Fruit fly (Drosophila melanogaster) whole organism: Measurements from ENCODE around the gene shps.

Source experiments
- CG8478 ChIP-seq: fragments of >200 bp; optimal IDR thresholded peaks from 2 replicates; lab custom pipeline; 2018; ENCODE audit warnings: inconsistent platforms
- Dll ChIP-seq: fragments of >200 bp; optimal IDR thresholded peaks from 2 replicates; lab custom pipeline; 2017
- EcR ChIP-seq, 2 experiments: fragments of >200 bp; optimal IDR thresholded peaks; 2 replicates each; lab custom pipeline; 2017; ENCODE audit warnings: missing biosample characterization in 2 of 2, missing genetic modification characterization in 2 of 2, missing genetic modification reagents in 2 of 2
- pan ChIP-seq: fragments of >200 bp; optimal IDR thresholded peaks from 2 replicates; lab custom pipeline; 2017
- psq ChIP-seq: fragments of >200 bp; optimal IDR thresholded peaks from 2 replicates; lab custom pipeline; 2017
- usp ChIP-seq: fragments of >200 bp; optimal IDR thresholded peaks from 2 replicates; lab custom pipeline; 2017; ENCODE audit warnings: missing biosample characterization, missing genetic modification characterization, mixed read lengths

shps gene

DNA sequence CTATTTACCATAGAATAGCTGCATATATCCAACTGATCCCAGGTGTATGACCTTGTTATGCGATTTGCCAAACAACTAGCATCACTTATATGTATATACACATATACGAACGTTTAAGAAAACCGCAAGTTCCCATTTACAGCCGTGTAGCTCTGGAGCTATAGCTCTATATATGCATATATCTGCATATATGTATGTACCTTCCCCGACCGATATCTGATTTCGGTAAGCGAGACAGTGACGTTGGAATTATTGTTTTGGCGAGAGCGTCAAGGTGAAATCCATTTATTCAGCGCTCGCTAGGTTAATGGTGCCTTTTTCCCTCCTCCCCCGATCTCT is 19.4 kb upstream of the shps start:
- TF ChIP-seq CG8478 (lab: Kevin White, UChicago) (no peak), psq (lab: Kevin White, UChicago) (no peak), pan (lab: Kevin White, UChicago) (no peak), usp (no peak), Dll (lab: Kevin White, UChicago) (no peak), EcR (GFP tag; optimal IDR thresholded peaks at IDR 0.05; lab: Kevin White, UChicago) (no peak)

DNA sequence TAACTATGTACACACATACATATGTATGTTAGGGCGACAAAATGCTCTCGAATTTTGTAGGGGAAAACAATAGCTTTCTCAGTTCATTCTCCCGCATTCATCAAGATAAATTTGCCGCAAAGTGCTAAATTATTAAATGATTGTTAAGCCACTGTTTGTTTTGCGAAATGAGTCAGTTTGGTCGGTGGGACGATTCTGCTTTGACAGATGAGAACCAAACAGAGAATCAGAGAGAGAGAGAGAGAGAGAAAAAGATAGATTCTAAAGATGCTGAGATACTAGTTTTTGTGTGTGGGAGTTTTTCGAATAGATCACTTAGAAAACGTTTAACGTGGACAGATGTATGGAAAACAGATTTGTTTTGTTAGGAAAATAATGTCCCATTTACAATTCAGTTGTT is 19.0 kb upstream of the shps start:
- TF ChIP-seq EcR (GFP tag; optimal IDR thresholded peaks at IDR 0.05; lab: Kevin White, UChicago) (no peak), Dll (lab: Kevin White, UChicago) (no peak), CG8478 (lab: Kevin White, UChicago) (no peak)

DNA sequence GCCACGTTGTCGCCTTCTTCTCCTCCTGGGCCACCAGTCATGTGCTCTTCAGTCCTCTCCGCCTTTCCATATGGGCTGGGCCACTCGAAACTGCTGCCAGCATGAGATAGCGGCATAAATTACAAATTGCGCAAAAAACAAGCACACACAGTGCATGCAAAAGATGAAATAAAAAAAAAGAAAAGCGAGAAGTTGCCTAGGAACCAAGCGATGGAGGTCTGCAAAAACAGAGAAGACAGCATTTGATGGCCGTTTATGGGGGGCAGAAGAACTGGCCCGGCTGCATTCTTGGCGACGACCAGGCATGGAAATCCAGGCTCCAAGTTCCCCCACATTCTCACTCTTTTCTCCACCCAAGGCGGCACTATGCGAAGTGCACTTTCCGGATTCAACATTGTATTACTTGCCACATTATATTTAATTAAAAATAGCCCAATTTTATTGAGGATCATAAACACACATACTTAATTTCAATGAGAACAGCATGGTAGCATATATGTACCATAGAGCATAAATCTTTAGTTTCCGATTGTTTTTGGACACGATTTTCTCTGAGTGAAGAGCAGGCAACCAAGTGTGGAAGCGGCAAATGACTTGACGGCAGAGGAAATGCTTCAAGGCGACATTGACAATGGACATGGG is 17.9 kb upstream of the shps start:
- no peak for TF ChIP-seq pan (lab: Kevin White, UChicago)
- TF ChIP-seq psq (lab: Kevin White, UChicago) = no peak
- TF ChIP-seq EcR (GFP tag; optimal IDR thresholded peaks at IDR 0.05; lab: Kevin White, UChicago) = no peak
- no peak for TF ChIP-seq CG8478 (lab: Kevin White, UChicago)
- no peak for TF ChIP-seq Dll (lab: Kevin White, UChicago)
- no peak for TF ChIP-seq usp

DNA sequence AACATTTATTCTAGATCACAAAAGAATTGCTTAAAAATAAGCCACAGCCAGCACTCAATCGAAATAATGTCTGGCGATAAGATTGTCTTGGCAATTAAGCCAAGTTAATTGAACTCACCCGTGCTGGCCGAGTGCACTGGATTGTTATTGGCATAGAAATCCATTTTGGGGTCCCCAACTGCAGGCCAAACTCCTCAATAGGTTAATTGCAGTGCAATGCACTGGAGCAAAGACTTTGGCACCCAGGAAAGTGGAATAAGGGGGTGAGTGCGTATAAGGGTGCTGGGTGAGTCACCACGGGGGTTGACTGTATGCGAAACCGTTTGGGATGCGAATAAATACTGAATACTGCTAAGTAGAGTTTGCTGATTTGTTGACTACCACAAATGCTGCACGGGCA is 16.4 kb upstream of the shps start:
- TF ChIP-seq Dll (lab: Kevin White, UChicago) (no peak), EcR (GFP tag; optimal IDR thresholded peaks at IDR 0.05; lab: Kevin White, UChicago) (no peak), CG8478 (lab: Kevin White, UChicago) (no peak), pan (lab: Kevin White, UChicago) (no peak), usp (no peak), psq (lab: Kevin White, UChicago) (no peak)

DNA sequence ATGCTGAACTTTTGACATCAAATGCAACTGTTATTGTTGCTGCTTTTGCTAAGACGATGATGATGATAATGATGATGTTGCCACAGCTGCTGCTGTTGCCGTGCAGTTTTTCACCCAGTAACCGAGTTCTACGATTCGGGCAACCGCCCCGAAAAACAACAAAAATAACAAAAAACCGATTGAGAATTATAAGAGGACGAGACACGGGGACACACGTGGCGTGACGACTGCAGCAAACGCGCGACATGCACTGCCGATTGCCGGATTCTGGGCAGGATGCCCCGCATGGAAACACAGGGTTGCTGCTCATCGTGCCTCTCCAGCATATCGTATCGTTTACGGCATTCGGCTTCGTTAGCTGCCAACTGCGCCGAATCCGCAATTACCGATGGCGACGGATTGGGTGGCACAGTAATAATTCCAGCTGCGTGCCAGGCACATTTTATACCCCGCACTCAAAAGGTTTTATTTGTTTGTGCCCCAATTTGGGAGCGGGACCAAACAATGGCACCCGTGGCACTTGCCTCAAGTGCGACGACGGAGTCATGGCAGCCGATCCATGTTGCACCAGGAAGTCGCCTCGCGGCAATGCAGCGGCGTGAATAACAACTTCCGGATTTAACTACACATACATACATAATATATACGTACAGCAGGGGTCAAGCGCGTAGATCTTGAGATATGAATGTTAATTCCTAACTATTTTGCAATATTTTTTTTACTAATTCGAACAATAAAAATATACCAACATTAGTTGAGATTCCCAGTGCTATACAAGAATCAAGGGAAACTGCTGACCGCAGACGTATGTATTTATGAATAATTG is 15.6 kb upstream of the shps start:
- TF ChIP-seq Dll (lab: Kevin White, UChicago) = no peak
- TF ChIP-seq EcR (GFP tag; optimal IDR thresholded peaks at IDR 0.05; lab: Kevin White, UChicago) = no peak
- no peak for TF ChIP-seq CG8478 (lab: Kevin White, UChicago)
- TF ChIP-seq psq (lab: Kevin White, UChicago) = no peak
- TF ChIP-seq usp = no peak
- no peak for TF ChIP-seq pan (lab: Kevin White, UChicago)

DNA sequence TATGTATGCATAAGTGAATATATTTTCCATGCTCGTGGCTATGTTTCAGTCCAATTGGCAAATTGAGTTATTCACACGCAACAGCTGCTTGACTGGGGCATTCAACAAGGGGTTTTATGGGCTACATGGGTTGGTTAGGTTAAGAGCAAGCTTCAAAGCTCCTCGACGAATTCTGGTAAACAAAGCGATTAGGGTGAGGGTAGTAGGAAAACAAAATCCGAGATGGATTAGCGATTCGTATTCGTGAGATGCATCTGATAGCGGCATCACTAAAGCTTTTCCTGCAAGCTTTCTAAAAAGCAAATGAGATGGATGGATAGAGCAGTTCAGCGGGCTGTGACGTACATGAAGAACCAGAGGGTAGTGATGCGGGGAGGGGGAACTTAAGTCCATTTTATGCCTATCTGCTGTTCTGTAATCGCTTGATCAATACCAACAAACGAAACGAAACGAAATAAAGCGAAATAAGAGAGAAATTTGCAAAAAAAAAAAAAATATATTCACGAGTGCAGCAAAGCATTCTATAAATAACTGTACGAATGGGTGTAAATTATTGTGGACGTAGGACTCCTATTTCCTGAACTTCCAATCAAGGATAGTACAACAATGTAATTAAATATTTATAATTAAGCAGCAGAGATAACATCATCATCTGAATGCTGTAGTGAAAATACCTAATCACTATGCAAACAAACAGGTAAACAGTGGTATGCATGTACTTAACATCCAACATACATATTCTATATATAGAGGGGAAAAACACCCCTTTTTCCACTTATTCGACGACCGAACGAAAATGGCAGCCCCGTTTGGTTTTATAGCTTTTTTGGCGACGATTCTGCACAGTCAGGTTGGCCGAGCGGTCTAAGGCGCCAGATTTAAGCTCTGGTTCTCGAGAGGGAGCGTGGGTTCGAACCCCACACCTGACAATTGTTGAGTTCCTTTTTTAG is 14.7 kb upstream of the shps start:
- TF ChIP-seq psq (lab: Kevin White, UChicago) = no peak
- no peak for TF ChIP-seq usp
- TF ChIP-seq EcR (GFP tag; optimal IDR thresholded peaks at IDR 0.05; lab: Kevin White, UChicago) = no peak
- no peak for TF ChIP-seq Dll (lab: Kevin White, UChicago)
- TF ChIP-seq CG8478 (lab: Kevin White, UChicago) = no peak
- no peak for TF ChIP-seq pan (lab: Kevin White, UChicago)

DNA sequence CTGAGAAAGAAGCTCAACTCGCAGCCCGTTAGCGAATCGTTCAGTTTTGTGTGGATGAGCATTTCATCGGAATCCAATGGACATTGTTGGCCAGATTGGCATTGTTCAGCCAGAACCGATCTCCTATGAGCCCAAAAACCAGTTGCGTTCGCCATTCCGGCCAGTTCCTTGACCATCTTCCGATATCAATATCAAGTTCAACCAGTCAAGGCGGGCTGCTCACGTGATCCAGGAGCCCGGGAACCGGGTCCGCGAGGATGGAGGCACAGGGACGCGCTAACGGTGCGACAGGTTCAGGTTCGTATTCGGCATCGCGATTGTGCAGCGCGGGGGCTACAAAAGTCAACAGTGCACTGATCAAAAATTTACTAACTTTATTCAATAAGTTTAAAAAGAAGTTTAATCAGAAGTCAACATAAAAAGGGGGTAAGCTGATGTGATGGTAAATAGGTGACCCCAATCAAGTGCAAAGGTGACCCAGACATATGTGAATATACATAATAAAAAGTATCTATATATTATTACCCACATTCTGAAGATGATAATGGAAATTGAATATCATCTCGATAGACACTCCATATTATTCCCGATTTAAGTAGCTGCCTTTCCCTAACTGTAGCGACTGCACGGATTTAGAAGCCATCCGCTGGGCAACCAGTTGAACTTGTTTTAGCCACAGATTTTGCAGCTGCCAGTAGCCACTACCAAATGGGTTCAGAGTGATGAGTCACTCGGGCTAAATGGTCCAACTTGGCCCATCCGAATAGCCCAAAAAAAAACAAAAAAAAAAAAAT is 12.4 kb upstream of the shps start:
- TF ChIP-seq EcR (GFP tag; optimal IDR thresholded peaks at IDR 0.05; lab: Kevin White, UChicago) = peak in 1 of 2 experiments; percentile 56
- TF ChIP-seq usp = no peak

DNA sequence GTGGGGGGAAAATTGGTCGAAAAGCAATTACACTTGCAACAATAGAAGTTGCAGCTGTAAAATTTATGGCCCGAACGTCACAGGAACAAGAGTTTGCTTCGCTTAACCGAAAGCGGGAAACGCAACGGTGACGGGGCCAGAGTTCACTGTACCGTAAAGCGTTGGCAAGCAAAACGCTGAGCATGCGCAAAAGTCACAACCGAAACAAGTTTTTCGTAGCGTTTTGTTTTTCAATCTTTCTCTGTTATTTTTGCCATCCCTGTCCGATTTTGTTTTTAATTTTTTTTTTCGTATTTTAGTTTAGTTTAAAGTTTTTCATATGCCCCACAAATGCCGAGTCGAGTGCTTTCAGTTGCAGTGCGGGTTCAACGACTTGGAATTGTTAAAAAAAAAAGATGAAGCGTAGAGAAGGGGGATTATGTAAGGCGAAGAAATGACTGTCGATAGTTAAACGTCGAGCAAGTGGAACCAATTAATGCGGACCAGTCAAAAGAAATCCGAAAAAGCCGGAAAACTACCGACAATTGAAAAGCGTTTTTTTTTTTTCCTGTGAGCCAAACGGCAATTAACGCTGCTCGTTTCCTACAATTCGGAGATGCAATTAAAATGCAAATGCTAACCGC is 11.7 kb upstream of the shps start:
- TF ChIP-seq psq (lab: Kevin White, UChicago) = no peak
- peak in 1 of 2 experiments; percentile 44 for TF ChIP-seq EcR (GFP tag; optimal IDR thresholded peaks at IDR 0.05; lab: Kevin White, UChicago)

DNA sequence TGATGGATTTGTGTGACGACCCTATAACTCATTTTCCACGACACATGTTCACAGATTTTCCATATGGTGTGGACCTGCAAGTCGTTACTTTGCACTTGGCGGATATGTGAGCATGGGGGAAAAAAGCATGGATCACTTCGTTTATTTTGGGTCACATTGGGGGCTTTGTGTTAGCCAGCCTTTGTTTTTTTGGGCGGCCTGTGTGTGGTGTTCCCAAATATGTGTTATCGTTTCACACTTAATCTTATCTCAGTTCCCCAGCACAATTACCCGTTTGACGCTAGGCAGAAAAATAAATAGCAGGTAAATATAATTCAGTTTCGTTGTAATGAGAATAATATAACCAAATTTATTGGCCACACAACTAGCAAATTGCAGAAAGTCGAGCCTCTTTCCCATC is 11.1 kb upstream of the shps start:
- TF ChIP-seq pan (lab: Kevin White, UChicago) (no peak), CG8478 (lab: Kevin White, UChicago) (no peak), EcR (GFP tag; optimal IDR thresholded peaks at IDR 0.05; lab: Kevin White, UChicago) (no peak), Dll (lab: Kevin White, UChicago) (no peak), usp (no peak), psq (lab: Kevin White, UChicago) (no peak)

DNA sequence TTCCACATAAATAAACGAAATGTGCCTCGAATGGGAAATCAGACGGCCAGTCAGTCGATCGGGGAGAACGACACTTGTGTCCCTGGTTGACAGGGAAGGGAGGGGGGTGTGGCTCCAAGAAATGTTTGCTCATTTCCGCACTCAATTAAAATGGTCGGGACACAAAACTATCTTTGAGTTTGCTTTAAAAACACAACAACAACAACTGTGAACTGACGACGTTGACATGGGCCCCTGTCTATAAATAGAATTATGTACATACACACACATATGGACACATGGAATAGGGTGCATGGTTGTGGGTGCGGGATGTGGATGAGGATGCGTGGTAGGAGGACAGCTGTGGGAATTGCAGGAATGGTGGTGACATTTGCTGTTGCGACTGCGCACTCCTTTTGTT is 9.3 kb upstream of the shps start:
- TF ChIP-seq EcR (GFP tag; optimal IDR thresholded peaks at IDR 0.05; lab: Kevin White, UChicago) = peak in 1 of 2 experiments; percentile 18
- TF ChIP-seq CG8478 (lab: Kevin White, UChicago) = no peak

DNA sequence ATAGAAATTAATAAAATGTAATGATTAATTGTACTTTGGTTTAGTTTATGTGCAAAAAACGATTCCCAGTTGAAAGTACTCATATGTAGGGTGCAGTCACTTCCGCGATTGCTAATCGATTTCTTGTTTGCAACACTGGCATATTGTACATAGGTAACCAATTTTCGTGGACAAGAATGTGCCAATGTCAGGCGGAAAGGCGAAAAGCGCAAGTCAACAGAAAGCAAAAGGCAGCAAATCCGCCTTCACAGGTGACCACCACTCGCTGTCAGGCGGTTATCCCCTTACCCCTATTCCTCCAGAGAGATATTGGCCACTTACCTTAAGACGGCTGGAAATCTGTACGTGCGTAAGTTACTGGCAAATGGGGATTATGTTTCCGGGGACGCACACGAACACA is 8.8 kb upstream of the shps start:
- TF ChIP-seq psq (lab: Kevin White, UChicago) (no peak), Dll (lab: Kevin White, UChicago) (no peak), usp (no peak), EcR (GFP tag; optimal IDR thresholded peaks at IDR 0.05; lab: Kevin White, UChicago) (no peak), CG8478 (lab: Kevin White, UChicago) (no peak), pan (lab: Kevin White, UChicago) (no peak)
